Worm (Caenorhabditis elegans) whole organism, L3 larva: Measurements from ENCODE around the gene Y37D8A.6.

ENCODE experiments used
- aly-2 ChIP-seq: fragments of 150-350 bp; optimal IDR thresholded peaks from 2 replicates; lab custom pipeline; 2014; ENCODE audit warnings: missing biosample characterization, missing genetic modification characterization
- ceh-82 ChIP-seq: fragments of 150-350 bp; optimal IDR thresholded peaks from 2 replicates; lab custom pipeline; 2014; ENCODE audit warnings: missing biosample characterization, missing genetic modification characterization
- hmg-11 ChIP-seq: sonication (generic microtip); optimal IDR thresholded peaks from 2 replicates; lab custom pipeline; 2016; ENCODE audit warnings: missing genetic modification characterization, missing compliant biosample characterization
- mdl-1 ChIP-seq: fragments of 150-350 bp; optimal IDR thresholded peaks from 2 replicates; lab custom pipeline; 2014; ENCODE audit warnings: missing biosample characterization, missing genetic modification characterization
- nfya-1 ChIP-seq: sonication (generic microtip); optimal IDR thresholded peaks from 2 replicates; lab custom pipeline; 2017; ENCODE audit warnings: missing genetic modification characterization, mild to moderate bottlenecking, missing compliant biosample characterization, antibody characterized with exemption, moderate library complexity; ENCODE audit not compliant: insufficient read depth
- nhr-11 ChIP-seq: fragments of 150-350 bp; optimal IDR thresholded peaks from 2 replicates; lab custom pipeline; 2014; ENCODE audit warnings: missing biosample characterization, missing genetic modification characterization
- nhr-237 ChIP-seq: fragments of 150-350 bp; optimal IDR thresholded peaks from 2 replicates; lab custom pipeline; 2014; ENCODE audit warnings: missing biosample characterization, missing genetic modification characterization
- sea-2 ChIP-seq: fragments of 150-350 bp; sonication (generic microtip); optimal IDR thresholded peaks from 4 replicates; lab custom pipeline; 2014; ENCODE audit warnings: missing biosample characterization, missing genetic modification reagents, missing genetic modification characterization
- snpc-4 ChIP-seq: fragments of 150-350 bp; optimal IDR thresholded peaks from 2 replicates; lab custom pipeline; 2014; ENCODE audit warnings: missing biosample characterization, missing genetic modification characterization

ce11 chrIII:12877527-12878234, 7.6 kb upstream of the Y37D8A.6 start, which contains the start of the genes cec-7 and enu-3.5:
- TF ChIP-seq hmg-11 (tag; lab: Kevin White, UChicago) (no peak), nhr-11 (tag; lab: Kevin White, UChicago) (no peak), ceh-82 (no peak), nfya-1 (tag; lab: Kevin White, UChicago) (no peak), mdl-1 (tag; lab: Kevin White, UChicago) (no peak), aly-2 (tag; lab: Kevin White, UChicago) (no peak), sea-2 (GFP tag; lab: Kevin White, UChicago) (no peak), nhr-237 (tag; lab: Kevin White, UChicago) (no peak), snpc-4 (tag; lab: Kevin White, UChicago) (no peak)
